Worm (Caenorhabditis elegans): ENCODE measurements around the gene D1086.3.

The D1086.3 gene

ce11 chrV:14069899-14070298 is 22.7 kb upstream of the D1086.3 start:
- TF ChIP-seq ama-1 (optimal IDR thresholded peaks at IDR 0.05) (no peak), hlh-17 (GFP tag; optimal IDR thresholded peaks at IDR 0.05; ENCODE audit: borderline replicate concordance) (no peak), lir-3 (tag; optimal IDR thresholded peaks at IDR 0.05; ENCODE audit: poor library complexity) (no peak), Y116A8C.19 (tag; optimal IDR thresholded peaks at IDR 0.05; ENCODE audit: borderline replicate concordance) (no peak), lsy-2 (tag; optimal IDR thresholded peaks at IDR 0.05) (no peak), aly-2 (tag; optimal IDR thresholded peaks at IDR 0.05) (no peak), ceh-88 (GFP tag; IDR thresholded peaks at IDR 0.05) (no peak), grh-1 (GFP tag; IDR thresholded peaks at IDR 0.05) (no peak), nhr-71 (tag; optimal IDR thresholded peaks at IDR 0.05) (no peak), sox-4 (tag; optimal IDR thresholded peaks at IDR 0.05) (no peak), tbx-2 (tag; optimal IDR thresholded peaks at IDR 0.05) (no peak), ets-5 (GFP tag; IDR thresholded peaks at IDR 0.05) (no peak), sptf-1 (tag; optimal IDR thresholded peaks at IDR 0.05) (no peak), lin-39 (tag; optimal IDR thresholded peaks at IDR 0.05) (no peak), dsc-1 (tag; optimal IDR thresholded peaks at IDR 0.05) (no peak), nhr-19 (GFP tag; conservative IDR thresholded peaks at IDR 0.05) (no peak), zip-4 (GFP tag; optimal IDR thresholded peaks at IDR 0.05) (no peak), ces-1 (GFP tag; optimal IDR thresholded peaks at IDR 0.05) (no peak), irx-1 (tag; optimal IDR thresholded peaks at IDR 0.05) (no peak)

ce11 chrV:14074160-14074559 is 18.4 kb upstream of the D1086.3 start, which contains the start of gene D1086.11:
Gene D1086.11, plus strand, starts transcription at chrV:14074460.
- TF ChIP-seq pax-3 (tag; optimal IDR thresholded peaks at IDR 0.05) (no peak), lin-14 (GFP tag; optimal IDR thresholded peaks at IDR 0.05) (no peak), lin-15B (tag; optimal IDR thresholded peaks at IDR 0.05) (no peak), unc-98 (GFP tag; IDR thresholded peaks at IDR 0.05) (no peak)

ce11 chrV:14079501-14079900 is 13.1 kb upstream of the D1086.3 start, which contains the start of gene D1086.6:
Gene D1086.6, plus strand, starts transcription at chrV:14079801.
- TF ChIP-seq ceh-8 (GFP tag; optimal IDR thresholded peaks at IDR 0.05) = no peak
- TF ChIP-seq alr-1 (tag; optimal IDR thresholded peaks at IDR 0.05; ENCODE audit: borderline replicate concordance) = no peak
- no peak for TF ChIP-seq isw-1 (GFP tag; IDR thresholded peaks at IDR 0.05)
- no peak for TF ChIP-seq hlh-17 (GFP tag; optimal IDR thresholded peaks at IDR 0.05; ENCODE audit: borderline replicate concordance)
- TF ChIP-seq lin-13 (GFP tag; optimal IDR thresholded peaks at IDR 0.05) = no peak
- no peak for TF ChIP-seq lin-35 (GFP tag; optimal IDR thresholded peaks at IDR 0.05)
- TF ChIP-seq xbp-1 (tag; optimal IDR thresholded peaks at IDR 0.05) = no peak
- TF ChIP-seq C04F5.9 (tag; optimal IDR thresholded peaks at IDR 0.05) = no peak
- no peak for TF ChIP-seq unc-130 (tag; optimal IDR thresholded peaks at IDR 0.05)
- TF ChIP-seq nhr-19 (GFP tag; conservative IDR thresholded peaks at IDR 0.05) = no peak
- no peak for TF ChIP-seq swsn-7 (tag; optimal IDR thresholded peaks at IDR 0.05)
- no peak for TF ChIP-seq hlh-4 (tag; optimal IDR thresholded peaks at IDR 0.05)
- TF ChIP-seq efl-3 (GFP tag; optimal IDR thresholded peaks at IDR 0.05) = no peak
- TF ChIP-seq fkh-8 (tag; optimal IDR thresholded peaks at IDR 0.05) = no peak
- TF ChIP-seq pax-3 (tag; optimal IDR thresholded peaks at IDR 0.05) = no peak
- TF ChIP-seq nhr-90 (tag; optimal IDR thresholded peaks at IDR 0.05; ENCODE audit: poor library complexity) = no peak

- TF ChIP-seq dpl-1 (GFP tag; optimal IDR thresholded peaks at IDR 0.05) = no peak
- no peak for TF ChIP-seq nhr-12 (tag; optimal IDR thresholded peaks at IDR 0.05)
- TF ChIP-seq jun-1 (tag; optimal IDR thresholded peaks at IDR 0.05) = no peak
- TF ChIP-seq lin-35 (GFP tag; optimal IDR thresholded peaks at IDR 0.05) = no peak
- TF ChIP-seq blmp-1 (tag; optimal IDR thresholded peaks at IDR 0.05) = no peak
- TF ChIP-seq fkh-10 (GFP tag; optimal IDR thresholded peaks at IDR 0.05) = no peak
- TF ChIP-seq zip-4 (GFP tag; optimal IDR thresholded peaks at IDR 0.05) = no peak
- TF ChIP-seq efl-3 (GFP tag; optimal IDR thresholded peaks at IDR 0.05) = no peak
- no peak for TF ChIP-seq irx-1 (tag; optimal IDR thresholded peaks at IDR 0.05)
- no peak for TF ChIP-seq lir-3 (tag; optimal IDR thresholded peaks at IDR 0.05; ENCODE audit: poor library complexity)
- no peak for TF ChIP-seq ztf-11 (tag; optimal IDR thresholded peaks at IDR 0.05)
- no peak for TF ChIP-seq ceh-82 (tag; optimal IDR thresholded peaks at IDR 0.05)
- TF ChIP-seq zag-1 (tag; optimal IDR thresholded peaks at IDR 0.05) = no peak
- no peak for TF ChIP-seq nhr-20 (tag; optimal IDR thresholded peaks at IDR 0.05)
Measured at ce11 chrV:14082453-14082852, 10.1 kb upstream of the D1086.3 start, which contains the start of gene D1086.10. Gene D1086.10, plus strand, starts transcription at chrV:14082753.
